Worm (Caenorhabditis elegans): ENCODE measurements around the gene str-108.

Gene str-108

DNA sequence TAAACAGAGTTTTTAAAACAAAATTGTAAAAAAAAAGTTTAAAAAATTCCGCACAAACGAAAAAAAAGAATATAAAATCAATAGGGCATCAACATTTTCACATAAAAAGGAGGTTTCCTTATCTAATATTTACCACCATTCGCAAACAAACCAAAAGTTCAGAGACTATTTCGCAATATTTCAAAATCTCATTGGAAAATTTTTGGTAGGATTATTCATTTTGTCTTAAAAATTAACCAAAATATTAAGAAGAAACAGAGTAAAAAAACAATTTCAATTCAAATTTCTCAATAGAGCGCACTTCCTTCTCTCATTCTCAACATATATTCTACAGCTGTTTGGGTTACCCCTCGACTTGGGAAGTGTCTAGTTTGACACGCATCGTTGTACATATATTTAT lies 5.9 kb upstream of the str-108 start:
- no peak for TF ChIP-seq fkh-6 (tag; optimal IDR thresholded peaks at IDR 0.05)

DNA sequence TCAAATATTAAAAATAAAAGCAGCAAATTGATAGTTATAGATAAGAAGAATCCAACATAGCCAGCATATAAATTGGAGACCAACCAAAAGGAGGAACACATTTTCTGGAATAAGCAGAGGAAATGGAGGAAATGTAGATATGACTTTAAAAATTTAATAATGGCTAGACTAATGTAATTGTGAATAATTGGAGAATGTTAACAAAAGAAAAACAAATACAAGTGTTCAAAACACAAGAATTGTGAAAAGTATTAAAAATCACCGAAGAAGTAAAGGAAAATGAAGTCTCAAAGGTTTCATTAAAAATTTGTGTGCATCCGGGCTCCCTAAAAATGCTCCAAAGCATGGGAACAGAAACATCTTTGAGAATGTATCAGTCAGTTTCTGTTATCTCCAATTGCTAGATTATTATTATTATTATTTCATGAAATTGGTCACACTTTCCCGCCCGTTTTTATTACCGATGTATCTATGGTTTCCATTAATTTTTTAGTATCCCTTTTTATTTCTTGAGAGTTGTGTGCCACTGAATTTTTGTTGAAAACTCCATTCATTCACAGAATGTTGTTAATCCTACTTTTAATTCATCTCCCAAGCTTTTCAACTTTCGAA lies 3.8 kb upstream of the str-108 start, which contains the start of the genes str-109 and F10A3.11:
Gene str-109 (minus strand): TSS at position 101 of the 612 bp plus-strand sequence.
Gene F10A3.11 (plus strand): TSS at position 562 of the 612 bp plus-strand sequence.
- TF ChIP-seq pha-2 (tag; optimal IDR thresholded peaks at IDR 0.05) (no peak), elt-2 (tag; optimal IDR thresholded peaks at IDR 0.05) (no peak), odd-2 (tag; optimal IDR thresholded peaks at IDR 0.05) (no peak)

DNA sequence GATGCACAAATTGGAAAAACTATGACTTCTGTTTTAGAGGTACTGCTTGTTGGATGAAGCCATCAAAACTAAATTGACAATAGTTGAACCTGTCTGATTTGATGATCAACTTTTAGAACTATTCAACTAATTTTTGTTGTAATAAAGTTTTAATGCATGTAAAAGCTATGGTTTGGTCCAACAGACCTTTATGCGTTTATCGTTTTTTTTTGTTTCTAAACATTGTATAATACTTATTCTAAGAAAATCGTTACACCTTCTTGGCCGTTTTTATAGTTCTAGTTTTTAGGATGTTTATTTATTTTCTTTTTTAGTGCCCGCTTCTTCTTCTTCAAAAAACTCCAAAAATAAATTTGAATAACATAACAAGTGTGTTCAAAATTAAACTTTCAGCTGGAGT lies 2.3 kb upstream of the str-108 start, which contains the start of gene F10A3.12:
Gene F10A3.12 (plus strand): TSS at position 301 of the 400 bp plus-strand sequence.
- TF ChIP-seq fax-1 (tag; optimal IDR thresholded peaks at IDR 0.05) (no peak), zip-5 (tag; optimal IDR thresholded peaks at IDR 0.05) (no peak), ama-1 (optimal IDR thresholded peaks at IDR 0.05) (no peak), sox-2 (GFP tag; IDR thresholded peaks at IDR 0.05) (no peak), hlh-6 (tag; optimal IDR thresholded peaks at IDR 0.05) (no peak), pha-2 (tag; optimal IDR thresholded peaks at IDR 0.05) (no peak), pqm-1 (tag; optimal IDR thresholded peaks at IDR 0.05) (no peak), elt-4 (tag; optimal IDR thresholded peaks at IDR 0.05) (no peak), ahr-1 (tag; optimal IDR thresholded peaks at IDR 0.05) (no peak), pha-4 (tag; optimal IDR thresholded peaks at IDR 0.05) (no peak), lim-6 (tag; optimal IDR thresholded peaks at IDR 0.05) (no peak), ref-2 (tag; optimal IDR thresholded peaks at IDR 0.05) (no peak), F13H6.1 (tag; optimal IDR thresholded peaks at IDR 0.05) (no peak), unc-3 (GFP tag; conservative IDR thresholded peaks at IDR 0.05) (no peak), unc-3 (tag; optimal IDR thresholded peaks at IDR 0.05) (no peak), unc-42 (tag; optimal IDR thresholded peaks at IDR 0.05) (no peak), ceh-9 (tag; optimal IDR thresholded peaks at IDR 0.05) (no peak), nfya-1 (tag; optimal IDR thresholded peaks at IDR 0.05) (no peak), K02D7.2 (tag; optimal IDR thresholded peaks at IDR 0.05) (no peak), pros-1 (tag; optimal IDR thresholded peaks at IDR 0.05) (no peak)

- TF ChIP-seq gmeb-2 (tag; optimal IDR thresholded peaks at IDR 0.05), result no peak
- no peak for TF ChIP-seq ceh-48 (tag; optimal IDR thresholded peaks at IDR 0.05)
- no peak for TF ChIP-seq Y22D7AL.16 (tag; optimal IDR thresholded peaks at IDR 0.05)
- no peak for TF ChIP-seq ceh-9 (tag; optimal IDR thresholded peaks at IDR 0.05)
- TF ChIP-seq hlh-8 (tag; optimal IDR thresholded peaks at IDR 0.05), result no peak
Observed at ce11 chrV:16169026-16169425, 3.0 kb downstream of the str-108 start, which contains the start of gene str-111. str-111 (minus strand) TSS chrV:16169126.

- TF ChIP-seq ceh-2 (tag; optimal IDR thresholded peaks at IDR 0.05) (no peak), fkh-6 (tag; optimal IDR thresholded peaks at IDR 0.05) (no peak), pros-1 (tag; optimal IDR thresholded peaks at IDR 0.05) (no peak), tbx-7 (tag; optimal IDR thresholded peaks at IDR 0.05) (no peak), sdc-2 (tag; optimal IDR thresholded peaks at IDR 0.05) (no peak), dmd-4 (tag; optimal IDR thresholded peaks at IDR 0.05; ENCODE audit: borderline replicate concordance) (no peak), unc-42 (tag; optimal IDR thresholded peaks at IDR 0.05) (no peak), ttx-3 (tag; optimal IDR thresholded peaks at IDR 0.05) (no peak), zip-5 (tag; optimal IDR thresholded peaks at IDR 0.05) (no peak), che-1 (tag; optimal IDR thresholded peaks at IDR 0.05) (no peak), sox-2 (GFP tag; IDR thresholded peaks at IDR 0.05) (no peak), nfya-1 (tag; optimal IDR thresholded peaks at IDR 0.05) (no peak), unc-55 (GFP tag; optimal IDR thresholded peaks at IDR 0.05) (no peak), pha-2 (tag; optimal IDR thresholded peaks at IDR 0.05) (no peak)
Observed at ce11 chrV:16171721-16172120, 5.7 kb downstream of the str-108 start, which contains the start of gene K05D4.9. K05D4.9 (minus strand) TSS chrV:16171821.
